Worm (Caenorhabditis elegans): Measurements from ENCODE around the gene C45H4.13.

ce11 chrV:2199594-2199993, 48.8 kb upstream of the C45H4.13 start:
- TF ChIP-seq nhr-12 (tag; optimal IDR thresholded peaks at IDR 0.05) (no peak), ama-1 (optimal IDR thresholded peaks at IDR 0.05) (no peak), jun-1 (tag; optimal IDR thresholded peaks at IDR 0.05) (no peak), nfya-1 (tag; optimal IDR thresholded peaks at IDR 0.05; ENCODE audit: insufficient read depth) (no peak), sea-2 (GFP tag; optimal IDR thresholded peaks at IDR 0.05) (no peak), ceh-82 (tag; optimal IDR thresholded peaks at IDR 0.05) (no peak), daf-12 (tag; optimal IDR thresholded peaks at IDR 0.05) (no peak), pqm-1 (tag; optimal IDR thresholded peaks at IDR 0.05) (no peak), fkh-10 (GFP tag; optimal IDR thresholded peaks at IDR 0.05) (no peak), elt-1 (tag; optimal IDR thresholded peaks at IDR 0.05) (no peak), zag-1 (tag; optimal IDR thresholded peaks at IDR 0.05) (no peak), aly-2 (tag; optimal IDR thresholded peaks at IDR 0.05) (no peak), nhr-76 (tag; optimal IDR thresholded peaks at IDR 0.05) (no peak), ZK546.5 (tag; optimal IDR thresholded peaks at IDR 0.05) (no peak)
